Fruit fly (Drosophila melanogaster): Measurements from ENCODE around the gene CG6154.

The CG6154 gene

DNA sequence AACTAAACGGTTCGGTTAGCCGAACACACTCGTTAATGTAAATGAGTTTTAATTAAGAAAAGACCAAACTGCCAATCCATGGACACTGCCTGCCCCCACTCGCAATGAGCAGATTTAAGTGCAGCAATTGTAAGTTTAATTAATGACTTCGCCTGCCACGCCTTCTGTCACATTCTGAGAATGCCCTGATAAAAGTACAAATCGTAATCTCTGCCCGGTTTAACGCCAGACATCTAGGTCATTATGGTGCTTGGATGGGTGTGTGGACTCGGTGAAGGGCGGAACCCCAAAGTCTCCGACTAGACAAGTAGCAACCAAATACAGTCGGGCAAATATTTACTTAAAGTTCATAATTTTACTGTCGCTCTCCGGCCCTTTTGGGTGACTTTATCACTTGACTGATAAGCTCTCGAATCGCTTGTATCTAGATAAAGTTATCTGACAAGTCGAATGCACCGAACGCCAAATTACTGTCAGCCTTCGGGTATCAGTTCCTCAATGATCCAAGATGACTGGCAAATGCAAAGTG lies 40.3 kb upstream of the CG6154 start (continued):
- TF ChIP-seq zf30C (GFP tag; optimal IDR thresholded peaks at IDR 0.05): no peak
- no peak for TF ChIP-seq CG3163 (GFP tag; optimal IDR thresholded peaks at IDR 0.05)
- TF ChIP-seq CG9797 (GFP tag; optimal IDR thresholded peaks at IDR 0.05): no peak
- no peak for TF ChIP-seq CG9817 (tag; optimal IDR thresholded peaks at IDR 0.05)
- no peak for TF ChIP-seq CG1792 (GFP tag; optimal IDR thresholded peaks at IDR 0.05)
- peak; percentile 52 for TF ChIP-seq fd64A (GFP tag; optimal IDR thresholded peaks at IDR 0.05)
- TF ChIP-seq rib (GFP tag; IDR thresholded peaks at IDR 0.05): no peak
- TF ChIP-seq ATbp (GFP tag; optimal IDR thresholded peaks at IDR 0.05): peak; percentile 47
- TF ChIP-seq pb (GFP tag; optimal IDR thresholded peaks at IDR 0.05): no peak
- TF ChIP-seq CG11695 (GFP tag; IDR thresholded peaks at IDR 0.05): no peak
- TF ChIP-seq gro (GFP tag; optimal IDR thresholded peaks at IDR 0.05): no peak
- TF ChIP-seq chn (GFP tag; optimal IDR thresholded peaks at IDR 0.05): no peak
- no peak for TF ChIP-seq H15 (GFP tag; IDR thresholded peaks at IDR 0.05)
- TF ChIP-seq CG10431 (GFP tag; optimal IDR thresholded peaks at IDR 0.05): peak; percentile 22
- no peak for TF ChIP-seq Ada2b (GFP tag; IDR thresholded peaks at IDR 0.05)
- peak; percentile 68 for TF ChIP-seq grn (GFP tag; optimal IDR thresholded peaks at IDR 0.05)

DNA sequence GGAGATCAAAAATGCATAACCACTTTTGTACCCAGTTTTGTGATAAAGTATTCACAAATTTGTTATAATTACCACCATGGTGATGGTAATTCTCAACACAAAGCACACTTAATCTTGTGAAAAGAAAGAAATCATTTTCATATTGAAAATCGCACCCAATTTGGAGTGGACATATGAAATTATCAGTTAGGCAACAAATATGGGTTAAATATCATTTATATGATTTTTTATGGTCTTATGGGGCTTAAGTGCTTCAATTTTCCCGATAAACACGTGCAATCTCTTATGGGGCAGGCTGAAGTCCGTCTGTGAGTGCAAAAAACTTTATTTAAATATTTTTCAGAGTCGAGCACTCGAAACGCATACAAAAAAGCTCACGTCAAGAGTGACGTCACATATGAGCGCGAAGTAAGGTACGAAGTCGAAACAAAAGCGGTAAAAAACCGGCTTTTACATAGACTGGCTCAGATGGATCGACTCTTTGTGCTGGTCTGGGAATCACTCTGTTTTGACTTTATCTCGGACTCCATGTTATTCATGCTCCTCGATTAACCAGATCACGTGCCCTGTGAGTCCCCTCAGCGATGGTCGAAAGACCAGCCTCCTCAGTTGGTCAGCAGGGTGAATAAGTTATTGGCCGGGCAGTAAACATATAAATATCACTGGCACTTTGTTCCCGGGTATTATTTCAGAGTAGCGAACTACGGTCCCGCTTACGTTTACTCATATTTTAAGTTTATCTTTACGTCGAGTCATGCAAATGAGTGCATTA lies 35.8 kb upstream of the CG6154 start:
- no peak for TF ChIP-seq Mes4 (GFP tag; optimal IDR thresholded peaks at IDR 0.05)
- TF ChIP-seq chinmo (GFP tag; IDR thresholded peaks at IDR 0.05; ENCODE audit: partially characterized antibody): 0 out of 4 replicates have a peak, but pooled peaks have one; percentile 45
- 0 out of 3 replicates have a peak, but pooled peaks have one; percentile 10 for TF ChIP-seq ken (GFP tag; IDR thresholded peaks at IDR 0.05)
- peak; percentile 40 for TF ChIP-seq nom (GFP tag; optimal IDR thresholded peaks at IDR 0.05)
- TF ChIP-seq ham (GFP tag; IDR thresholded peaks at IDR 0.05): no peak
- TF ChIP-seq CG6254 (GFP tag; optimal IDR thresholded peaks at IDR 0.05): no peak
- peak; percentile 51 for TF ChIP-seq sens (GFP tag)
- no peak for TF ChIP-seq D (optimal IDR thresholded peaks at IDR 0.05)
- no peak for TF ChIP-seq D (GFP tag; optimal IDR thresholded peaks at IDR 0.05)
- TF ChIP-seq inv (GFP tag; IDR thresholded peaks at IDR 0.05; ENCODE audit: partially characterized antibody): no peak
- TF ChIP-seq CG9727 (GFP tag; optimal IDR thresholded peaks at IDR 0.05): no peak
- peak; percentile 40; the same call in 1 of the 2 replicates for TF ChIP-seq vvl (GFP tag; IDR thresholded peaks at IDR 0.05)
- TF ChIP-seq z (GFP tag; IDR thresholded peaks at IDR 0.05): peak; percentile 88
- TF ChIP-seq Med (GFP tag): peak; percentile 23
- no peak for TF ChIP-seq CkIIα-i1 (GFP tag; IDR thresholded peaks at IDR 0.05)
- TF ChIP-seq gsb (GFP tag; IDR thresholded peaks at IDR 0.05): no peak
- peak; percentile 5 for TF ChIP-seq CG12769 (tag; optimal IDR thresholded peaks at IDR 0.05)
- peak; percentile 67 for TF ChIP-seq cwo (GFP tag; optimal IDR thresholded peaks at IDR 0.05)
- TF ChIP-seq eve (GFP tag; optimal IDR thresholded peaks at IDR 0.05): peak in 1 of 2 experiments; percentile 6
- TF ChIP-seq CG10209 (GFP tag; optimal IDR thresholded peaks at IDR 0.05): no peak

DNA sequence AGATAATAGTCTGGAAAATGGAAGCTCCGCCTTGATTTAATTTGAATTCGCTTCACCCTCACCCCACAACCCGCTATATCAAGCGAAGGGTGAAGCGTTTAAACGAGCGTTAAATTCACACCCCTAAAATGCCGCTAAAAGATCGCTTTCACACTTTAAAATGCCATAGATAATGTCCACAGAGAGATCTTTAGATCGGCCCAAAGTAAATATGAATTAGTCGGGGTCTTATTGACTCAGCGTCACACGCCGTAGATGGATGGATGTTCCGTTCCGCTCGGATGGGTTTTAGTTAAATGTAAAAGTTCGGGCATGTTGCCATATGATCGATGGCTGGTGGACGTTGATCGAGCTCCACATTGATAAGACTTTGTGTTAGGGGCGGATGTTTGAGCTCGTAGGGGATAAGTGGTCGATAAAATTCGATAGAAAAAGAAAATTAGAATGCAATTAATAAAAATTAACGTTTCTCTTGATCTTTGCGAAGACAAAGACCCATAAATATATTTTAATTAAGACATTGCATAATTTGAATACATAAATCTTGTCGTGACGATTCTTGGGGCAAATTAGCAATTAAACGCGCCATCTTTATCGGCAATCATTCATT lies 34.3 kb upstream of the CG6154 start:
- TF ChIP-seq CG13775 (GFP tag; optimal IDR thresholded peaks at IDR 0.05): peak; percentile 55
- TF ChIP-seq CG33213 (GFP tag; optimal IDR thresholded peaks at IDR 0.05): peak; percentile 95
- no peak; the same call in 3 of the 4 replicates for TF ChIP-seq Gug (GFP tag; IDR thresholded peaks at IDR 0.05)
- peak; percentile 94 for TF ChIP-seq CG15601 (tag; optimal IDR thresholded peaks at IDR 0.05)
- TF ChIP-seq CG18599 (GFP tag; optimal IDR thresholded peaks at IDR 0.05): peak; percentile 90
- TF ChIP-seq bbx (GFP tag; IDR thresholded peaks at IDR 0.05; ENCODE audit: partially characterized antibody): no peak
- peak; percentile 92 for TF ChIP-seq CG33557 (GFP tag; optimal IDR thresholded peaks at IDR 0.05)
- TF ChIP-seq CG10959 (GFP tag; IDR thresholded peaks at IDR 0.05): 0 out of 2 replicates have a peak, but pooled peaks have one; percentile 18
- TF ChIP-seq CG9727 (GFP tag; optimal IDR thresholded peaks at IDR 0.05): peak; percentile 87
- TF ChIP-seq hbn (GFP tag; IDR thresholded peaks at IDR 0.05; ENCODE audit: partially characterized antibody): no peak
- no peak for TF ChIP-seq abd-A (tag; optimal IDR thresholded peaks at IDR 0.05)
- TF ChIP-seq odd (GFP tag; optimal IDR thresholded peaks at IDR 0.05): peak; percentile 87
- TF ChIP-seq CG7839 (tag; optimal IDR thresholded peaks at IDR 0.05): peak; percentile 51

Data from whole organism, embryonic.